Fruit fly (Drosophila melanogaster) whole organism, prepupa: ENCODE results near the gene bero.
A peak's percentile ranks its signal among the peaks of the same experiment; 100 is the strongest.

Experiments used
- Blimp-1 ChIP-seq: fragments of 200-800 bp; sonication (Bioruptor generic); optimal IDR thresholded peaks from 3 replicates; lab custom pipeline; 2017; ENCODE audit warnings: missing biosample characterization, missing genetic modification characterization, mild to moderate bottlenecking, moderate library complexity, missing genetic modification reagents
- CG10669 ChIP-seq: fragments of 200-800 bp; sonication (Bioruptor generic); optimal IDR thresholded peaks from 3 replicates; lab custom pipeline; 2018; ENCODE audit warnings: missing biosample characterization, mild to moderate bottlenecking, missing genetic modification characterization, moderate library complexity
- CG11762 ChIP-seq: fragments of 200-800 bp; sonication (Bioruptor generic); optimal IDR thresholded peaks from 3 replicates; lab custom pipeline; 2016; ENCODE audit warnings: missing biosample characterization, missing genetic modification characterization; ENCODE audit not compliant: insufficient read depth
- CG11902 ChIP-seq: fragments of 200-800 bp; sonication (Bioruptor generic); optimal IDR thresholded peaks from 3 replicates; lab custom pipeline; 2016; ENCODE audit warnings: missing biosample characterization, missing genetic modification characterization
- CG15336 ChIP-seq: fragments of 200-800 bp; sonication (Bioruptor generic); IDR thresholded peaks from 2 replicates; pipeline ENCODE4 v1.3.6; 2022; ENCODE audit warnings: missing biosample characterization, missing genetic modification characterization
- CG1621 ChIP-seq: fragments of 200-800 bp; sonication (Bioruptor generic); optimal IDR thresholded peaks from 3 replicates; lab custom pipeline; 2018; ENCODE audit warnings: missing biosample characterization, mild to moderate bottlenecking, missing genetic modification characterization
- CG31627 ChIP-seq: fragments of 200-800 bp; sonication (Bioruptor generic); optimal IDR thresholded peaks from 3 replicates; lab custom pipeline; 2016; ENCODE audit warnings: missing biosample characterization, missing genetic modification characterization
- CG32006 ChIP-seq: fragments of 200-800 bp; sonication (Bioruptor generic); optimal IDR thresholded peaks from 3 replicates; lab custom pipeline; 2017; ENCODE audit warnings: missing biosample characterization, mild to moderate bottlenecking, missing genetic modification characterization
- CG3919 ChIP-seq: fragments of 200-800 bp; sonication (Bioruptor generic); optimal IDR thresholded peaks from 3 replicates; lab custom pipeline; 2016; ENCODE audit warnings: missing biosample characterization, missing genetic modification characterization
- CG4318 ChIP-seq: fragments of 200-800 bp; sonication (Bioruptor generic); optimal IDR thresholded peaks from 3 replicates; lab custom pipeline; 2017; ENCODE audit warnings: missing biosample characterization, mild to moderate bottlenecking, missing genetic modification characterization
- CG6163 ChIP-seq: fragments of 200-800 bp; sonication (Bioruptor generic); IDR thresholded peaks from 3 replicates; pipeline ENCODE4 v1.3.6; 2022; ENCODE audit warnings: missing biosample characterization, missing genetic modification characterization
- CG6276 ChIP-seq: fragments of 200-800 bp; sonication (Bioruptor generic); optimal IDR thresholded peaks from 2 replicates; lab custom pipeline; 2017; ENCODE audit warnings: missing biosample characterization, mild to moderate bottlenecking, missing genetic modification characterization
- CG6854 ChIP-seq: fragments of 200-800 bp; sonication (Bioruptor generic); optimal IDR thresholded peaks from 2 replicates; lab custom pipeline; 2017; ENCODE audit warnings: missing biosample characterization, mild to moderate bottlenecking, missing genetic modification characterization
- CG7368 ChIP-seq: fragments of 200-800 bp; sonication (Bioruptor generic); optimal IDR thresholded peaks from 3 replicates; lab custom pipeline; 2016; ENCODE audit warnings: missing biosample characterization, missing genetic modification characterization
- CG8119 ChIP-seq: fragments of 200-800 bp; sonication (Bioruptor generic); IDR thresholded peaks from 3 replicates; pipeline ENCODE4 v1.3.6; 2022; ENCODE audit warnings: missing biosample characterization, missing genetic modification characterization
- Eip75B ChIP-seq: fragments of 200-800 bp; sonication (Bioruptor generic); optimal IDR thresholded peaks from 3 replicates; lab custom pipeline; 2016; ENCODE audit warnings: missing biosample characterization, missing genetic modification characterization
- Eip78C ChIP-seq: fragments of 200-800 bp; sonication (Bioruptor generic); peaks from one replicate; lab custom pipeline; 2016; ENCODE audit warnings: missing biosample characterization, missing genetic modification characterization
- Eip93F ChIP-seq: fragments of 200-800 bp; sonication (Bioruptor generic); optimal IDR thresholded peaks from 2 replicates; lab custom pipeline; 2016; ENCODE audit warnings: missing biosample characterization, mild to moderate bottlenecking, missing genetic modification characterization
- Ets21C ChIP-seq: fragments of 200-800 bp; sonication (Bioruptor generic); optimal IDR thresholded peaks from 3 replicates; lab custom pipeline; 2016; ENCODE audit warnings: missing biosample characterization, missing genetic modification characterization
- Ets96B ChIP-seq: fragments of 200-800 bp; optimal IDR thresholded peaks from 2 replicates; lab custom pipeline; 2019; ENCODE audit warnings: missing biosample characterization, mild to moderate bottlenecking, missing genetic modification characterization, moderate library complexity
- Hr4 ChIP-seq: fragments of 200-800 bp; sonication (Bioruptor generic); optimal IDR thresholded peaks from 3 replicates; lab custom pipeline; 2016; ENCODE audit warnings: missing biosample characterization, missing genetic modification characterization
- Lpt ChIP-seq: fragments of 200-800 bp; sonication (Bioruptor generic); optimal IDR thresholded peaks from 3 replicates; lab custom pipeline; 2016; ENCODE audit warnings: missing biosample characterization, missing genetic modification characterization
- Met ChIP-seq: fragments of 200-800 bp; sonication (Bioruptor generic); optimal IDR thresholded peaks from 3 replicates; lab custom pipeline; 2016; ENCODE audit warnings: missing biosample characterization, missing genetic modification characterization
- OdsH ChIP-seq: fragments of 200-800 bp; sonication (Bioruptor generic); optimal IDR thresholded peaks from 3 replicates; lab custom pipeline; 2016; ENCODE audit warnings: missing biosample characterization, missing genetic modification characterization
- Sox102F ChIP-seq: fragments of 200-800 bp; sonication (Bioruptor generic); optimal IDR thresholded peaks from 2 replicates; lab custom pipeline; 2016; ENCODE audit warnings: missing biosample characterization, mild to moderate bottlenecking, missing genetic modification characterization
- achi ChIP-seq: fragments of 200-800 bp; sonication (Bioruptor generic); optimal IDR thresholded peaks from 3 replicates; lab custom pipeline; 2016; ENCODE audit warnings: missing biosample characterization, missing genetic modification characterization
- acj6 ChIP-seq: fragments of 200-800 bp; sonication (Bioruptor generic); optimal IDR thresholded peaks from 3 replicates; lab custom pipeline; 2016; ENCODE audit warnings: missing biosample characterization, missing genetic modification characterization
- dac ChIP-seq: fragments of 200-800 bp; sonication (Bioruptor generic); optimal IDR thresholded peaks from 2 replicates; lab custom pipeline; 2017; ENCODE audit warnings: missing biosample characterization, mild to moderate bottlenecking, missing genetic modification characterization
- eg ChIP-seq: fragments of 200-800 bp; sonication (Bioruptor generic); IDR thresholded peaks from 3 replicates; pipeline ENCODE4 v1.3.6; 2022; ENCODE audit warnings: missing biosample characterization, missing genetic modification characterization
- esn ChIP-seq: fragments of 200-800 bp; sonication (Bioruptor generic); optimal IDR thresholded peaks from 2 replicates; lab custom pipeline; 2016; ENCODE audit warnings: missing biosample characterization, mild to moderate bottlenecking, missing genetic modification characterization, moderate library complexity
- lz ChIP-seq: fragments of 200-800 bp; sonication (Bioruptor generic); optimal IDR thresholded peaks from 3 replicates; lab custom pipeline; 2016; ENCODE audit warnings: missing biosample characterization, missing genetic modification characterization
- net ChIP-seq: fragments of 200-800 bp; sonication (Bioruptor generic); optimal IDR thresholded peaks from 3 replicates; lab custom pipeline; 2016; ENCODE audit warnings: missing biosample characterization, missing genetic modification characterization
- pdm3 ChIP-seq: fragments of 200-800 bp; sonication (Bioruptor generic); optimal IDR thresholded peaks from 3 replicates; lab custom pipeline; 2016; ENCODE audit warnings: missing biosample characterization, missing genetic modification characterization
- salr ChIP-seq, 2 experiments: fragments of 200-800 bp; sonication (Bioruptor generic); optimal IDR thresholded peaks; 3 replicates each; lab custom pipeline; 2016 to 2018; ENCODE audit warnings: missing biosample characterization in 2 of 2, missing genetic modification characterization in 2 of 2, mild to moderate bottlenecking in 1 of 2
- ss ChIP-seq, 2 experiments: fragments of 200-800 bp; sonication (Bioruptor generic); optimal IDR thresholded peaks; 2 replicates in 1 of 2; 3 replicates in 1 of 2; lab custom pipeline; 2017 to 2018; ENCODE audit warnings: mild to moderate bottlenecking in 2 of 2, missing biosample characterization in 2 of 2, missing genetic modification characterization in 2 of 2, moderate library complexity in 1 of 2
- topi ChIP-seq: fragments of 200-800 bp; sonication (Bioruptor generic); optimal IDR thresholded peaks from 3 replicates; lab custom pipeline; 2016; ENCODE audit warnings: missing biosample characterization, missing genetic modification characterization

bero gene

DNA sequence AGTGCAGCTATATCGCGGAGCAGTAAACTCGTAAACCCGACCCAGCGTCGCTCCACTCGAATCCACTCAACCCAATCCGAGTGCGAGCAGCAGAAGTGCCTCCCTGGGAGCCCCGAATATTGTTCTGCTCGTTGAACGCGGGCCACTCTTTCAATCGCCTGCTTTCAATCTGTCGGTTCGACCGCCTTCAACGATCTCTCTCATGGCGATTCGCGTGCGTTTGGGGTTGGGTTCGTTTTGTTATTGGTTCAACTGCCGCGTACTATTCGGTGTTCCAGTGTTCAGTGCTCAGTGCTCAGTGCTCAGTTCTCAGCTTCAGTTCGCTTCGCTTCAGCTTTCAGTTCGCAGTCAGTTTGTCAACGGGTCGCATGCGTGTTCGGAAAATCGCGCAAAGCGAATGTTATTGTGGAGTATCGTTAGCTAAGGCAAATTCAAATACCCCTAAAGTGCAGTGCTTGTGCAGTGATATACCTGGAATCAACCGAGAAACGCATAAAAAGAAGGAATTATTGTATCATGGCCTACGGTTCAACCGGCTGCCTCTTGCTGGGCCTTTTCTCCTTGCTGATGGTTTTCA is 17.9 kb upstream of the bero start, which contains the start of gene CG31676 (continued):
- TF ChIP-seq CG6854 (GFP tag; lab: Kevin White, UChicago) (no peak), Met (GFP tag; lab: Kevin White, UChicago) (no peak), Ets96B (tag; lab: Kevin White, UChicago) (no peak), Eip75B (GFP tag; lab: Kevin White, UChicago) (no peak), CG6163 (GFP tag; lab: Robert Waterston, UW) (0 out of 3 replicates have a peak, but pooled peaks have one; percentile 36), acj6 (GFP tag; lab: Kevin White, UChicago) (no peak), Ets21C (GFP tag; lab: Kevin White, UChicago) (no peak)
- TF ChIP-seq, all 60 proteins: peak for 4

DNA sequence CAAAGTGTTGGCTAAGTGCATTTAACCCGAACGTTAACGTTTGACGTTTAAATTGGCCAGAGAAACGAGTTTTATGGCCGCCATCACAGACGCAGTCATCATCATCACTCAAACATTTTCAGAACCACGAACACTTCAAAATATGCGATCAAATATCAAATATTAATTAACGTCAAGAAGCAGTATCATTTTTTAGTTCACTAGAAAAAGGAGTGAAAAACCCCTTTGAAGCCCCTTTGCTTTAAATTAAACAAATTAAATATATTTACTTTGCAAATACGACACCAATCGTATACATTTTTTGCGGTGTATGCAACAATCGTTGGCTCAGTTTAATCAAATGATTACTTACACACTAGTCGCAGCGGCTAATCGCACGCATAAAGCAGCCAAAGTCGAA is 14.1 kb upstream of the bero start:
- TF ChIP-seq CG6276 (GFP tag; lab: Kevin White, UChicago) (peak; percentile 51), CG6854 (GFP tag; lab: Kevin White, UChicago) (no peak), topi (no peak), CG32006 (GFP tag; lab: Kevin White, UChicago) (peak; percentile 72), net (peak; percentile 4), Blimp-1 (GFP tag; lab: Kevin White, UChicago) (no peak), CG15336 (GFP tag; lab: Robert Waterston, UW) (peak; percentile 59), esn (GFP tag; lab: Kevin White, UChicago) (no peak), salr (GFP tag; optimal IDR thresholded peaks at IDR 0.05; lab: Kevin White, UChicago) (peak in 1 of 2 experiments; percentile 57), eg (GFP tag; lab: Robert Waterston, UW) (peak; percentile 64), CG8119 (GFP tag; lab: Robert Waterston, UW) (peak; percentile 51; the same call in 2 of the 3 replicates), CG11902 (GFP tag; lab: Kevin White, UChicago) (no peak), Eip93F (no peak), ss (GFP tag; optimal IDR thresholded peaks at IDR 0.05; lab: Kevin White, UChicago) (no peak), Lpt (GFP tag; lab: Kevin White, UChicago) (peak; percentile 11), OdsH (peak; percentile 25), Eip78C (peak; percentile 64), Hr4 (GFP tag; lab: Kevin White, UChicago) (peak; percentile 69), lz (GFP tag; lab: Kevin White, UChicago) (no peak), Ets96B (tag; lab: Kevin White, UChicago) (no peak), CG1621 (tag; lab: Kevin White, UChicago) (no peak), achi (GFP tag; lab: Kevin White, UChicago) (peak; percentile 15), CG3919 (GFP tag; lab: Kevin White, UChicago) (no peak), CG10669 (GFP tag; lab: Kevin White, UChicago) (no peak), pdm3 (GFP tag; lab: Kevin White, UChicago) (peak; percentile 25), dac (GFP tag; lab: Kevin White, UChicago) (no peak), CG4318 (peak; percentile 28), Sox102F (GFP tag; lab: Kevin White, UChicago) (no peak), CG31627 (GFP tag; lab: Kevin White, UChicago) (no peak), CG6163 (GFP tag; lab: Robert Waterston, UW) (no peak), CG11762 (no peak)

DNA sequence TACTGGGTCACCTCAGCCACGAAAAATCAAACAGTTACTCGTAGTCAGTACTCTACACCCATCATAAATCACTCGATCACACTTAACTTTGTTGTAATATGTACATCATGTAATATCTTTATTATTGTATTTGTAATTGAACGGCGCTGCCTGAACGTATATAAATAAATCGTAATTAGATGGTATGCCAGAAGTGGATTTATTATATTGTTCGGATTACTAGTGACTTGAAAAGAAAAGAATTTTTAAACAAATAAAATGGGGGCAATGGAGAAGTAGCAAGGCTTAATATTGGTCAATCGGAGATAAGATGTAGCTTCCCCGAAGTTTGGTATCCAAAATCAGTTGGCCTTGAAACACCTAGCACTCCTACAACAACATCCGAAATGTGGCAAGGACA is 9.5 kb upstream of the bero start, which contains the start of gene CG14402:
Gene CG14402 (plus strand): TSS at position 301 of the 400 bp plus-strand sequence.
- no peak for TF ChIP-seq CG7368

DNA sequence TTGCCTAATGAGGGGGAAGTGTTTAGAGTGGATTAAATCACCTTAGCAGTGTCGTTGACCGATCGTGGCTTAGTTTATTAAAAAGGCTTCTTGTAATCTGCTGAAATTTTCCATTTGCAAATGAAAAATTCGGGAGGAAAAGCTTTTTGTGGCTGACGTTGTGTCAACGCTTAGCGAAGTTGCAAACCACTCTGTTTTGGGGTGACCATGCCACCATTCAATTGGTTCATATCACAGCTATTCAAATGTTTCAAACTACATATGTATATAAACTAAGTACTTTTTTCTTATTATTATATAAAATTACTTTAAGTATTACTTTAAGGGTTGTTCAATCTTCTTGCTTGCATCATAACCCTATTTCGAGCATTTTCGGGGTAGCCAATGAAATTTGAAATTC is 6.9 kb upstream of the bero start:
- TF ChIP-seq Eip78C (peak; percentile 14), CG32006 (GFP tag; lab: Kevin White, UChicago) (no peak), CG3919 (GFP tag; lab: Kevin White, UChicago) (no peak)
